Worm (Caenorhabditis elegans): ENCODE data around the gene tebp-2.

- no peak for TF ChIP-seq nhr-237 (tag; optimal IDR thresholded peaks at IDR 0.05)
- no peak for TF ChIP-seq cnd-1 (tag; optimal IDR thresholded peaks at IDR 0.05)
- no peak for TF ChIP-seq snpc-4 (tag; optimal IDR thresholded peaks at IDR 0.05)
- no peak for TF ChIP-seq nhr-28 (tag; optimal IDR thresholded peaks at IDR 0.05)
- TF ChIP-seq nhr-12 (tag; optimal IDR thresholded peaks at IDR 0.05) = no peak
- no peak for TF ChIP-seq sptf-1 (tag; optimal IDR thresholded peaks at IDR 0.05)
- no peak for TF ChIP-seq elt-1 (tag; optimal IDR thresholded peaks at IDR 0.05; ENCODE audit: borderline replicate concordance, insufficient read depth)
Measured at ce11 chrIV:5550676-5551184, 9.3 kb downstream of the tebp-2 start, which contains the start of gene ari-2.
